Worm (Caenorhabditis elegans): Measurements from ENCODE around the gene algn-6.

Gene algn-6

ce11 chrII:8020580-8021044 is 19.0 kb upstream of the algn-6 start (continued):
- TF ChIP-seq mes-4 (tag; optimal IDR thresholded peaks at IDR 0.05): no peak
- TF ChIP-seq tlf-1 (GFP tag; optimal IDR thresholded peaks at IDR 0.05): peak; percentile 67
- peak; percentile 61 for TF ChIP-seq chd-7 (tag; optimal IDR thresholded peaks at IDR 0.05)
- TF ChIP-seq hlh-26 (GFP tag; conservative IDR thresholded peaks at IDR 0.05): no peak
- TF ChIP-seq nhr-179 (tag; optimal IDR thresholded peaks at IDR 0.05): no peak
- peak; percentile 32; the same call in 1 of the 2 replicates for TF ChIP-seq hmg-1.2 (GFP tag; IDR thresholded peaks at IDR 0.05)
- TF ChIP-seq tbp1 (GFP tag; optimal IDR thresholded peaks at IDR 0.05): peak; percentile 12
- TF ChIP-seq bed-1 (GFP tag; IDR thresholded peaks at IDR 0.05): no peak
- 0 out of 2 replicates have a peak, but pooled peaks have one; percentile 22 for TF ChIP-seq ztf-25 (GFP tag; IDR thresholded peaks at IDR 0.05)
- TF ChIP-seq die-1 (tag; optimal IDR thresholded peaks at IDR 0.05): peak; percentile 22
- TF ChIP-seq attf-3 (GFP tag; conservative IDR thresholded peaks at IDR 0.05): no peak
- no peak for TF ChIP-seq F33H1.4 (GFP tag; IDR thresholded peaks at IDR 0.05)
- peak; percentile 55 for TF ChIP-seq ztf-26 (tag; optimal IDR thresholded peaks at IDR 0.05)
- no peak for TF ChIP-seq madf-3 (GFP tag; IDR thresholded peaks at IDR 0.05)

- TF ChIP-seq pbrm-1 (GFP tag; IDR thresholded peaks at IDR 0.05) (0 out of 2 replicates have a peak, but pooled peaks have one; percentile 18), mel-28 (tag; optimal IDR thresholded peaks at IDR 0.05; ENCODE audit: borderline replicate concordance) (no peak), T26A5.8 (tag; optimal IDR thresholded peaks at IDR 0.05) (no peak), hrde-1 (tag; optimal IDR thresholded peaks at IDR 0.05; ENCODE audit: borderline replicate concordance) (peak; percentile 9), ekl-4 (GFP tag; IDR thresholded peaks at IDR 0.05) (0 out of 2 replicates have a peak, but pooled peaks have one; percentile 26), snpc-3.4 (tag; optimal IDR thresholded peaks at IDR 0.05) (no peak)
Measured at ce11 chrII:8022461-8022860, 17.1 kb upstream of the algn-6 start, which contains the start of gene hda-2. TSS of gene hda-2 (minus strand) at chrII:8022561.

- TF ChIP-seq zfh-2 (GFP tag; conservative IDR thresholded peaks at IDR 0.05) (no peak), madf-6 (GFP tag; IDR thresholded peaks at IDR 0.05) (no peak), rec-8 (tag; optimal IDR thresholded peaks at IDR 0.05) (no peak), snpc-3.4 (tag; optimal IDR thresholded peaks at IDR 0.05) (no peak), rcor-1 (GFP tag; IDR thresholded peaks at IDR 0.05) (no peak), ztf-18 (tag; optimal IDR thresholded peaks at IDR 0.05) (no peak), dpl-1 (GFP tag; optimal IDR thresholded peaks at IDR 0.05) (no peak), bed-1 (GFP tag; IDR thresholded peaks at IDR 0.05) (no peak), mes-4 (tag; optimal IDR thresholded peaks at IDR 0.05) (no peak), Y95B8A.8 (GFP tag; IDR thresholded peaks at IDR 0.05) (no peak), nfyb-1 (GFP tag; IDR thresholded peaks at IDR 0.05) (no peak), unc-62 (GFP tag; optimal IDR thresholded peaks at IDR 0.05) (no peak), hlh-12 (tag; optimal IDR thresholded peaks at IDR 0.05) (no peak), tlf-1 (GFP tag; optimal IDR thresholded peaks at IDR 0.05) (no peak)
Measured at ce11 chrII:8027663-8028062, 11.9 kb upstream of the algn-6 start, which contains the start of gene swsn-7. TSS of gene swsn-7 (minus strand) at chrII:8027763.

DNA sequence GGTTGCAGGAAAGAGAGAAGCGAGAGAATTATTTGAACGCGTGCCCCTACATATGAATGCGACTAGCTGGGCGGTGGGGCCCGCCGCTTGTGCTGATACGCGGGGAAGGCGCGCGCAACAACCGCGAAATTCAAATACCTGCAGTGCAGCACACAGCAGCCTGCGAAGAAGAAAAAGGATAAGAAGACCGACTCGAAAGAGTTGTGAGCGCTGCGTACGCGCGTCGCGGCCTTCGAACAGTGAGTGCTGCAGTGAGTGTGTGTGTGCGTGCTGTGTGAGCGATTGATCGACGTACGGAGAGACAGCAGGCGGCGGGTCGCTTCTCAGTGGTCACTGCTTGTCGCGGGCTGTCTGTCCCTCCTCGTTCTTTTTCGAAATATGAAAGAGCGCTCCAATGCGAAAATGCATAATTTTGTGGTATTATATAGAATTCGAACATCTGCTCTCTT is 11.3 kb upstream of the algn-6 start:
- TF ChIP-seq aptf-3 (GFP tag; IDR thresholded peaks at IDR 0.05) (no peak), attf-5 (GFP tag; optimal IDR thresholded peaks at IDR 0.05) (peak; percentile 98), egl-18 (GFP tag; IDR thresholded peaks at IDR 0.05) (0 out of 2 replicates have a peak, but pooled peaks have one; percentile 66), egl-44 (GFP tag; IDR thresholded peaks at IDR 0.05) (no peak), dpl-1 (GFP tag; optimal IDR thresholded peaks at IDR 0.05) (no peak), F49E8.2 (tag; optimal IDR thresholded peaks at IDR 0.05; ENCODE audit: insufficient read depth) (no peak), ztf-22 (GFP tag; optimal IDR thresholded peaks at IDR 0.05) (peak; percentile 72), mes-4 (tag; optimal IDR thresholded peaks at IDR 0.05) (no peak), pbrm-1 (GFP tag; IDR thresholded peaks at IDR 0.05) (peak; percentile 65), akir-1 (GFP tag; optimal IDR thresholded peaks at IDR 0.05) (peak; percentile 42), madf-6 (GFP tag; IDR thresholded peaks at IDR 0.05) (peak; percentile 38; the same call in 1 of the 2 replicates), nfya-2 (GFP tag; IDR thresholded peaks at IDR 0.05) (no peak), F37B4.10 (GFP tag; IDR thresholded peaks at IDR 0.05) (no peak), lsy-27 (tag; optimal IDR thresholded peaks at IDR 0.05; ENCODE audit: borderline replicate concordance, insufficient read depth) (no peak), Y56A3A.18 (GFP tag; IDR thresholded peaks at IDR 0.05) (no peak), B0261.1 (tag; optimal IDR thresholded peaks at IDR 0.05) (no peak), let-607 (tag; optimal IDR thresholded peaks at IDR 0.05) (peak; percentile 76 to 84)

Measured in whole organism, young adult.